Fruit fly (Drosophila melanogaster): ENCODE data around the gene CG7203.

Gene CG7203

dm6 chr2L:7703534-7703933 lies 49.5 kb downstream of the CG7203 start (continued):
- peak; percentile 72 for TF ChIP-seq Ets21C (GFP tag; optimal IDR thresholded peaks at IDR 0.05)
- peak; percentile 50 for TF ChIP-seq Lpt (GFP tag; optimal IDR thresholded peaks at IDR 0.05)
- peak; percentile 17 for TF ChIP-seq CG4318 (GFP tag; optimal IDR thresholded peaks at IDR 0.05)
- TF ChIP-seq acj6 (GFP tag; optimal IDR thresholded peaks at IDR 0.05): peak; percentile 80
- peak; percentile 77 for TF ChIP-seq Smox (GFP tag; optimal IDR thresholded peaks at IDR 0.05)
- peak; percentile 25; the same call in 1 of the 2 replicates for TF ChIP-seq CG11294 (GFP tag; IDR thresholded peaks at IDR 0.05)
- TF ChIP-seq CG6854 (GFP tag; optimal IDR thresholded peaks at IDR 0.05): no peak
- TF ChIP-seq CG15336 (GFP tag; IDR thresholded peaks at IDR 0.05): peak; percentile 81; the same call in 1 of the 2 replicates
- TF ChIP-seq vri (GFP tag; optimal IDR thresholded peaks at IDR 0.05): peak; percentile 75
- TF ChIP-seq esn (GFP tag; optimal IDR thresholded peaks at IDR 0.05): peak; percentile 87
- TF ChIP-seq CG1621 (tag; optimal IDR thresholded peaks at IDR 0.05): peak; percentile 56
- TF ChIP-seq CG7368 (GFP tag; optimal IDR thresholded peaks at IDR 0.05): peak; percentile 73
- TF ChIP-seq dac (GFP tag; optimal IDR thresholded peaks at IDR 0.05): no peak
- TF ChIP-seq CG3919 (GFP tag; optimal IDR thresholded peaks at IDR 0.05): peak; percentile 73
- TF ChIP-seq CG11762 (GFP tag; optimal IDR thresholded peaks at IDR 0.05; ENCODE audit: insufficient read depth): peak; percentile 76
- TF ChIP-seq Sox102F (GFP tag; optimal IDR thresholded peaks at IDR 0.05): peak; percentile 86
- TF ChIP-seq CG16779 (tag; optimal IDR thresholded peaks at IDR 0.05): peak; percentile 40
- peak; percentile 79 for TF ChIP-seq CG6808 (GFP tag; optimal IDR thresholded peaks at IDR 0.05)
- TF ChIP-seq CG8632 (GFP tag; optimal IDR thresholded peaks at IDR 0.05): peak; percentile 87
- TF ChIP-seq CG3032 (tag; optimal IDR thresholded peaks at IDR 0.05): peak; percentile 84
- TF ChIP-seq Hr4 (GFP tag; optimal IDR thresholded peaks at IDR 0.05): peak; percentile 62
- TF ChIP-seq Sox15 (GFP tag; optimal IDR thresholded peaks at IDR 0.05): peak; percentile 82

- peak; percentile 53 for TF ChIP-seq CG10631 (GFP tag; optimal IDR thresholded peaks at IDR 0.05)
- TF ChIP-seq lz (GFP tag; optimal IDR thresholded peaks at IDR 0.05): peak; percentile 33
- TF ChIP-seq Hr38 (GFP tag; optimal IDR thresholded peaks at IDR 0.05): no peak
- peak; percentile 85 for TF ChIP-seq CG6854 (GFP tag; optimal IDR thresholded peaks at IDR 0.05)
- TF ChIP-seq fd59A (GFP tag; optimal IDR thresholded peaks at IDR 0.05): peak; percentile 6
- peak; percentile 5 for TF ChIP-seq achi (GFP tag; optimal IDR thresholded peaks at IDR 0.05)
- TF ChIP-seq CG8119 (GFP tag; IDR thresholded peaks at IDR 0.05): no peak
- TF ChIP-seq salr (GFP tag; optimal IDR thresholded peaks at IDR 0.05): no peak
- TF ChIP-seq Hr4 (GFP tag; optimal IDR thresholded peaks at IDR 0.05): peak; percentile 41
- peak; percentile 35; the same call in 1 of the 2 replicates for TF ChIP-seq CG15336 (GFP tag; IDR thresholded peaks at IDR 0.05)
- peak; percentile 49 for TF ChIP-seq CG6792 (GFP tag; optimal IDR thresholded peaks at IDR 0.05)
- TF ChIP-seq cyc (GFP tag; optimal IDR thresholded peaks at IDR 0.05): peak; percentile 51
- no peak for TF ChIP-seq CG11294 (GFP tag; IDR thresholded peaks at IDR 0.05)
- no peak for TF ChIP-seq CG8319 (GFP tag; optimal IDR thresholded peaks at IDR 0.05)
- no peak for TF ChIP-seq fd85E (GFP tag; optimal IDR thresholded peaks at IDR 0.05)
- no peak for TF ChIP-seq dac (GFP tag; optimal IDR thresholded peaks at IDR 0.05)
- no peak for TF ChIP-seq CG1621 (tag; optimal IDR thresholded peaks at IDR 0.05)
- peak; percentile 51 for TF ChIP-seq CG10669 (GFP tag; optimal IDR thresholded peaks at IDR 0.05)
- TF ChIP-seq CG11902 (GFP tag; optimal IDR thresholded peaks at IDR 0.05): peak; percentile 16
- peak; percentile 46 for TF ChIP-seq Ets21C (GFP tag; optimal IDR thresholded peaks at IDR 0.05)
- TF ChIP-seq Gug (GFP tag; IDR thresholded peaks at IDR 0.05): no peak
- TF ChIP-seq eg (GFP tag; IDR thresholded peaks at IDR 0.05): peak; percentile 55
- TF ChIP-seq Met (GFP tag; optimal IDR thresholded peaks at IDR 0.05): peak; percentile 41
- TF ChIP-seq pdm3 (GFP tag; optimal IDR thresholded peaks at IDR 0.05): peak; percentile 62
- TF ChIP-seq svp (GFP tag): peak; percentile 74
- peak; percentile 55 for TF ChIP-seq CG8632 (GFP tag; optimal IDR thresholded peaks at IDR 0.05)
- no peak for TF ChIP-seq CG11762 (GFP tag; optimal IDR thresholded peaks at IDR 0.05; ENCODE audit: insufficient read depth)
- TF ChIP-seq Sox14 (GFP tag; optimal IDR thresholded peaks at IDR 0.05): peak; percentile 66
- TF ChIP-seq fkh (GFP tag; optimal IDR thresholded peaks at IDR 0.05): no peak
- no peak for TF ChIP-seq Sox102F (GFP tag; optimal IDR thresholded peaks at IDR 0.05)
- no peak for TF ChIP-seq CG7368 (GFP tag; optimal IDR thresholded peaks at IDR 0.05)
- peak; percentile 26 for TF ChIP-seq Lpt (GFP tag; optimal IDR thresholded peaks at IDR 0.05)
- TF ChIP-seq CG6808 (GFP tag; optimal IDR thresholded peaks at IDR 0.05): peak; percentile 26
- peak; percentile 75 for TF ChIP-seq dsx (GFP tag; optimal IDR thresholded peaks at IDR 0.05; ENCODE audit: poor library complexity, severe bottlenecking)
- TF ChIP-seq Eip75B (GFP tag; optimal IDR thresholded peaks at IDR 0.05): peak; percentile 34
- peak; percentile 63 for TF ChIP-seq acj6 (GFP tag; optimal IDR thresholded peaks at IDR 0.05)
- peak; percentile 10 for TF ChIP-seq CG9139 (GFP tag; optimal IDR thresholded peaks at IDR 0.05)
- peak; percentile 46 for TF ChIP-seq CG34406 (GFP tag; optimal IDR thresholded peaks at IDR 0.05)
Observed at dm6 chr2L:7702383-7703188, 50.4 kb downstream of the CG7203 start, which contains the start of gene Tep3. TSS of gene Tep3 (plus strand) at chr2L:7702805.

Measured in whole organism, prepupa.